Worm (Caenorhabditis elegans): ENCODE measurements around the gene F23H12.5.

DNA sequence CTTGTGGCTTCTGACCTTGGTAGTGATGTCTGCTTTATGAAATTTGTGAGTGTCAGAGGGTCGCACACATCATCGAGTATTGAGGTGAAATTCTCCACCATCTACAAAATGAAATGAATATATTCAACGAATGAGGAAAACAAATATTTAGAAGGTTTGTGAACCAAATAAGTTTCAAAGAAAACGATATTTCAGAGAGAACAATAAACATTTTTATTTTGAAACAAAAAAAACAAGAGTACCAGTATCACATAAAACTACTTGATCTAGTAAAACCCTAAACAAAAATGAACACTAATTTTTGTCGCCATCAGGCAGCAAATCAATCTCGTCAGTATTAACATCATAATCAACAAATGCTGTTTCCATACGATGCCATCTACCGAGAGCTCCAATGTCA lies 41.4 kb upstream of the F23H12.5 start, which contains the start of gene R04F11.3:
- TF ChIP-seq nhr-237 (tag; optimal IDR thresholded peaks at IDR 0.05): no peak
- TF ChIP-seq nhr-28 (tag; optimal IDR thresholded peaks at IDR 0.05): no peak
- no peak for TF ChIP-seq lin-32 (GFP tag; optimal IDR thresholded peaks at IDR 0.05)
- TF ChIP-seq lsy-2 (tag; optimal IDR thresholded peaks at IDR 0.05): no peak
- no peak for TF ChIP-seq flh-1 (GFP tag; optimal IDR thresholded peaks at IDR 0.05)
- no peak for TF ChIP-seq snpc-4 (tag; optimal IDR thresholded peaks at IDR 0.05)
- TF ChIP-seq drap-1 (GFP tag; optimal IDR thresholded peaks at IDR 0.05): no peak
- TF ChIP-seq nhr-76 (tag; optimal IDR thresholded peaks at IDR 0.05): no peak
- TF ChIP-seq mep-1 (tag; optimal IDR thresholded peaks at IDR 0.05): no peak

Measured in whole organism, mixed stage, embryonic.